Worm (Caenorhabditis elegans) whole organism, L3 larva: ENCODE data around the gene doxa-1.

ENCODE experiments used
- fos-1 ChIP-seq: fragments of 150-350 bp; optimal IDR thresholded peaks from 2 replicates; lab custom pipeline; 2014; ENCODE audit warnings: missing biosample characterization, missing genetic modification characterization
- mml-1 ChIP-seq: fragments of 150-350 bp; sonication (generic microtip); optimal IDR thresholded peaks from 3 replicates; lab custom pipeline; 2014; ENCODE audit warnings: missing biosample characterization, missing genetic modification characterization
- nhr-25 ChIP-seq: sonication (generic microtip); optimal IDR thresholded peaks from 2 replicates; lab custom pipeline; 2017; ENCODE audit warnings: missing biosample characterization, missing genetic modification characterization

DNA sequence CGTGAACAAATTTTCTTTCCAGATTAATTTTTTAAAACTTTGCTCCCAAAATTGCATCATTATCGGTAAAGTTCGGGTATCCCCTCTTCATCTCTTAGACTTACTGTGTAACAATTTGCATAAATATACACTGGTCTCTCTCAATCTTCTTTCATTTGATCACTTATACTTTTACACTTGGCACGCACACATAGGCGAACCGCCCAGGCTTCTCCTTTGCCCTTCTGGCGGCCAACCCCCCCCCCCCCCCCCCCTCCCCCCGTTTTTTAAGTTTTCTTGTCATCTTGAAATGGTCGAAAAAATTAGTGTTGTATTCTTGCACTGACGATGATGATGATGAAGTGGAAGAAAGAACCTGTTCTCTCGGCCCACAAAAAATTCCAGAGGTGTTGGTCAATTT, 10.6 kb upstream of the doxa-1 start:
- no peak for TF ChIP-seq fos-1
- no peak for TF ChIP-seq nhr-25 (tag; lab: Kevin White, UChicago)
- no peak for TF ChIP-seq mml-1 (tag; lab: Kevin White, UChicago)
